Fruit fly (Drosophila melanogaster) whole organism, embryonic: Measurements from ENCODE around the gene CG46318.

Experiments
- Ada2b ChIP-seq: fragments of 200-800 bp; sonication (Bioruptor generic); IDR thresholded peaks from 2 replicates; pipeline ENCODE4 v1.3.6; 2022; ENCODE audit warnings: missing biosample characterization, missing genetic modification characterization
- Antp ChIP-seq: fragments of 200-800 bp; sonication (Bioruptor generic); optimal IDR thresholded peaks from 3 replicates; lab custom pipeline; 2016; ENCODE audit warnings: missing biosample characterization, missing genetic modification characterization
- B-H2 ChIP-seq: fragments of 200-800 bp; sonication (Bioruptor generic); optimal IDR thresholded peaks from 2 replicates; lab custom pipeline; 2018; ENCODE audit warnings: missing biosample characterization, mild to moderate bottlenecking, missing genetic modification characterization
- BtbVII ChIP-seq: fragments of 200-800 bp; sonication (Bioruptor generic); optimal IDR thresholded peaks from 3 replicates; lab custom pipeline; 2017; ENCODE audit warnings: missing biosample characterization, mild to moderate bottlenecking, missing genetic modification characterization
- CG10267 ChIP-seq: fragments of 200-800 bp; sonication (Bioruptor generic); optimal IDR thresholded peaks from 2 replicates; lab custom pipeline; 2018; ENCODE audit warnings: missing biosample characterization, mild to moderate bottlenecking, missing genetic modification characterization, moderate library complexity
- CG10274 ChIP-seq: fragments of 200-800 bp; sonication (Bioruptor generic); optimal IDR thresholded peaks from 3 replicates; lab custom pipeline; 2017; ENCODE audit warnings: missing biosample characterization, mild to moderate bottlenecking, missing genetic modification characterization
- CG11085 ChIP-seq: fragments of 200-800 bp; sonication (Bioruptor generic); IDR thresholded peaks from 2 replicates; pipeline ENCODE4 v1.3.6; 2022; ENCODE audit warnings: missing biosample characterization, missing genetic modification characterization
- CG14860 ChIP-seq: fragments of 200-800 bp; sonication (Bioruptor generic); IDR thresholded peaks from 3 replicates; pipeline ENCODE4 v1.3.6; 2022; ENCODE audit warnings: missing biosample characterization, missing genetic modification characterization; ENCODE audit not compliant: partially characterized antibody
- CG15011 ChIP-seq: fragments of 200-800 bp; sonication (Bioruptor generic); optimal IDR thresholded peaks from 3 replicates; lab custom pipeline; 2018; ENCODE audit warnings: missing biosample characterization, mild to moderate bottlenecking, missing genetic modification characterization
- CG1647 ChIP-seq: fragments of 200-800 bp; sonication (Bioruptor generic); optimal IDR thresholded peaks from 3 replicates; lab custom pipeline; 2016; ENCODE audit warnings: missing biosample characterization, missing genetic modification characterization
- CG16779 ChIP-seq: fragments of 200-800 bp; sonication (Bioruptor generic); IDR thresholded peaks from 2 replicates; pipeline ENCODE4 v1.3.6; 2022; ENCODE audit warnings: missing biosample characterization, missing genetic modification characterization
- CG17186 ChIP-seq: fragments of 200-800 bp; sonication (Bioruptor generic); optimal IDR thresholded peaks from 3 replicates; lab custom pipeline; 2017; ENCODE audit warnings: missing biosample characterization, missing genetic modification reagents, missing genetic modification characterization
- CG17328 ChIP-seq: fragments of 200-800 bp; sonication (Bioruptor generic); IDR thresholded peaks from 2 replicates; pipeline ENCODE4 v1.3.6; 2022; ENCODE audit warnings: missing biosample characterization, missing genetic modification characterization
- CG17359 ChIP-seq: fragments of 200-800 bp; sonication (Bioruptor generic); optimal IDR thresholded peaks from 3 replicates; lab custom pipeline; 2018; ENCODE audit warnings: missing biosample characterization, mild to moderate bottlenecking, missing genetic modification characterization, moderate library complexity
- CG17385 ChIP-seq: fragments of 200-800 bp; sonication (Bioruptor generic); optimal IDR thresholded peaks from 3 replicates; lab custom pipeline; 2018; ENCODE audit warnings: missing biosample characterization, mild to moderate bottlenecking, missing genetic modification characterization
- CG18619 ChIP-seq: fragments of 200-800 bp; sonication (Bioruptor generic); optimal IDR thresholded peaks from 3 replicates; lab custom pipeline; 2017; ENCODE audit warnings: missing biosample characterization, mild to moderate bottlenecking, missing genetic modification characterization
- CG30020 ChIP-seq: fragments of 200-800 bp; optimal IDR thresholded peaks from 2 replicates; lab custom pipeline; 2019; ENCODE audit warnings: missing biosample characterization, mild to moderate bottlenecking, missing genetic modification characterization, moderate library complexity
- CG30403 ChIP-seq: fragments of 200-800 bp; sonication (Bioruptor generic); optimal IDR thresholded peaks from 3 replicates; lab custom pipeline; 2016; ENCODE audit warnings: missing biosample characterization, missing genetic modification characterization
- CG3726 ChIP-seq: fragments of 200-800 bp; sonication (Bioruptor generic); IDR thresholded peaks from 3 replicates; pipeline ENCODE4, ENCODE4 v1.3.6; 2022; ENCODE audit warnings: missing biosample characterization, missing genetic modification characterization
- CG3995 ChIP-seq: fragments of 200-800 bp; sonication (Bioruptor generic); optimal IDR thresholded peaks from 3 replicates; lab custom pipeline; 2016; ENCODE audit warnings: missing biosample characterization, missing genetic modification characterization
- CG4707 ChIP-seq: fragments of 200-800 bp; sonication (Bioruptor generic); optimal IDR thresholded peaks from 2 replicates; lab custom pipeline; 2018; ENCODE audit warnings: missing biosample characterization, mild to moderate bottlenecking, missing genetic modification characterization, moderate library complexity
- CG4730 ChIP-seq: fragments of 200-800 bp; sonication (Bioruptor generic); IDR thresholded peaks from 2 replicates; pipeline ENCODE4 v1.3.6; 2022; ENCODE audit warnings: missing biosample characterization, missing genetic modification characterization
- CG5245 ChIP-seq: fragments of 200-800 bp; sonication (Bioruptor generic); optimal IDR thresholded peaks from 3 replicates; lab custom pipeline; 2016; ENCODE audit warnings: missing biosample characterization, missing genetic modification characterization
- CG7987 ChIP-seq: fragments of 200-800 bp; sonication (Bioruptor generic); optimal IDR thresholded peaks from 2 replicates; lab custom pipeline; 2018; ENCODE audit warnings: missing biosample characterization, mild to moderate bottlenecking, missing genetic modification characterization, moderate library complexity
- CG8290 ChIP-seq, 3 experiments: fragments of 200-800 bp; sonication (Bioruptor generic); optimal IDR thresholded peaks; 2 replicates each; lab custom pipeline; 2016 to 2019; ENCODE audit warnings: missing biosample characterization in 3 of 3, missing genetic modification characterization in 3 of 3, mild to moderate bottlenecking in 2 of 3, moderate library complexity in 1 of 3
- CG8359 ChIP-seq: fragments of 200-800 bp; sonication (Bioruptor generic); optimal IDR thresholded peaks from 2 replicates; lab custom pipeline; 2017; ENCODE audit warnings: missing biosample characterization, mild to moderate bottlenecking, missing genetic modification characterization, borderline replicate concordance
- Dek ChIP-seq: fragments of 200-800 bp; sonication (Bioruptor generic); optimal IDR thresholded peaks from 3 replicates; lab custom pipeline; 2019; ENCODE audit warnings: missing biosample characterization, mild to moderate bottlenecking, missing genetic modification characterization, moderate library complexity
- Dfd ChIP-seq, 2 experiments: fragments of >200 bp; optimal IDR thresholded peaks; 2 replicates each; lab custom pipeline; 2017; ENCODE audit warnings: missing biosample characterization in 2 of 2, missing genetic modification characterization in 2 of 2
- Doc3 ChIP-seq: fragments of 200-800 bp; sonication (Bioruptor generic); IDR thresholded peaks from 3 replicates; pipeline ENCODE4 v1.3.6; 2022; ENCODE audit warnings: missing biosample characterization, missing genetic modification characterization; ENCODE audit not compliant: partially characterized antibody
- ERR ChIP-seq: fragments of 200-800 bp; sonication (Bioruptor generic); optimal IDR thresholded peaks from 2 replicates; lab custom pipeline; 2016; ENCODE audit warnings: missing biosample characterization, missing genetic modification characterization
- Max ChIP-seq: fragments of 200-800 bp; sonication (Bioruptor generic); optimal IDR thresholded peaks from 2 replicates; lab custom pipeline; 2016; ENCODE audit warnings: missing biosample characterization, mild to moderate bottlenecking, missing genetic modification characterization
- PHDP ChIP-seq: fragments of 200-800 bp; sonication (Bioruptor generic); optimal IDR thresholded peaks from 3 replicates; lab custom pipeline; 2018; ENCODE audit warnings: missing biosample characterization, mild to moderate bottlenecking, missing genetic modification characterization, moderate library complexity
- Poxn ChIP-seq: fragments of 200-800 bp; sonication (Bioruptor generic); IDR thresholded peaks from 2 replicates; pipeline ENCODE4 v1.3.6; 2022; ENCODE audit warnings: missing biosample characterization, missing genetic modification characterization
- Sry-δ ChIP-seq: fragments of 200-800 bp; sonication (Bioruptor generic); optimal IDR thresholded peaks from 2 replicates; lab custom pipeline; 2016; ENCODE audit warnings: missing biosample characterization, missing genetic modification characterization
- ara ChIP-seq: fragments of 200-800 bp; sonication (Bioruptor generic); IDR thresholded peaks from 2 replicates; pipeline ENCODE4 v1.3.6; 2022; ENCODE audit warnings: missing biosample characterization, missing genetic modification characterization
- bcd ChIP-seq: fragments of 200-800 bp; sonication (Bioruptor generic); optimal IDR thresholded peaks from 2 replicates; lab custom pipeline; 2017; ENCODE audit warnings: missing biosample characterization, mild to moderate bottlenecking, missing genetic modification characterization
- bsh ChIP-seq, 2 experiments: fragments of 200-800 bp; sonication (Bioruptor generic); optimal IDR thresholded peaks; 2 replicates each; lab custom pipeline; 2017 to 2018; ENCODE audit warnings: mild to moderate bottlenecking in 2 of 2, missing biosample characterization in 2 of 2, missing genetic modification characterization in 2 of 2, moderate library complexity in 1 of 2
- chn ChIP-seq: fragments of 200-800 bp; sonication (Bioruptor generic); optimal IDR thresholded peaks from 2 replicates; lab custom pipeline; 2016; ENCODE audit warnings: missing biosample characterization, missing genetic modification characterization
- ci ChIP-seq: fragments of 200-800 bp; sonication (Bioruptor generic); IDR thresholded peaks from 3 replicates; pipeline ENCODE4 v1.3.6; 2022; ENCODE audit warnings: missing biosample characterization, missing genetic modification characterization
- danr ChIP-seq: fragments of 200-800 bp; sonication (Bioruptor generic); IDR thresholded peaks from 2 replicates; pipeline ENCODE4 v1.3.6; 2022; ENCODE audit warnings: missing biosample characterization, missing genetic modification characterization
- dpn ChIP-seq, 2 experiments: fragments of 200-800 bp; sonication (Bioruptor generic); optimal IDR thresholded peaks; 3 replicates each; lab custom pipeline; 2016; ENCODE audit warnings: missing biosample characterization in 2 of 2, missing genetic modification characterization in 2 of 2
- gcm2 ChIP-seq: fragments of 200-800 bp; sonication (Bioruptor generic); optimal IDR thresholded peaks from 2 replicates; lab custom pipeline; 2016; ENCODE audit warnings: missing biosample characterization, missing genetic modification characterization
- h ChIP-seq: fragments of >200 bp; optimal IDR thresholded peaks from 2 replicates; lab custom pipeline; 2017
- ham ChIP-seq: fragments of 200-800 bp; sonication (Bioruptor generic); IDR thresholded peaks from 2 replicates; pipeline ENCODE4 v1.3.6; 2022; ENCODE audit warnings: missing biosample characterization, missing genetic modification characterization
- hth ChIP-seq: fragments of >200 bp; optimal IDR thresholded peaks from 2 replicates; lab custom pipeline; 2017; ENCODE audit warnings: inconsistent platforms
- ken ChIP-seq: fragments of 200-800 bp; sonication (Bioruptor generic); IDR thresholded peaks from 3 replicates; pipeline ENCODE4 v1.3.6; 2022; ENCODE audit warnings: missing biosample characterization, missing genetic modification characterization
- lab ChIP-seq: fragments of 200-800 bp; sonication (Bioruptor generic); optimal IDR thresholded peaks from 3 replicates; lab custom pipeline; 2017; ENCODE audit warnings: missing biosample characterization, missing genetic modification characterization, mild to moderate bottlenecking, moderate library complexity, missing genetic modification reagents
- nmo ChIP-seq: fragments of 200-800 bp; sonication (Bioruptor generic); optimal IDR thresholded peaks from 2 replicates; lab custom pipeline; 2018; ENCODE audit warnings: missing biosample characterization, mild to moderate bottlenecking, missing genetic modification characterization, moderate library complexity
- sens-2 ChIP-seq: fragments of 200-800 bp; sonication (Bioruptor generic); IDR thresholded peaks from 2 replicates; pipeline ENCODE4 v1.3.6; 2022; ENCODE audit warnings: missing biosample characterization, missing genetic modification characterization
- tgo ChIP-seq: fragments of 200-800 bp; sonication (Bioruptor generic); IDR thresholded peaks from 3 replicates; pipeline ENCODE4 v1.3.6; 2022; ENCODE audit warnings: missing biosample characterization, missing genetic modification characterization
- twi ChIP-seq: fragments of 200-800 bp; optimal IDR thresholded peaks from 2 replicates; lab custom pipeline; 2019; ENCODE audit warnings: missing biosample characterization, mild to moderate bottlenecking, missing genetic modification characterization, moderate library complexity
- zf30C ChIP-seq: fragments of 200-800 bp; sonication (Bioruptor generic); optimal IDR thresholded peaks from 3 replicates; lab custom pipeline; 2018; ENCODE audit warnings: missing biosample characterization, mild to moderate bottlenecking, missing genetic modification characterization

CG46318 gene

DNA sequence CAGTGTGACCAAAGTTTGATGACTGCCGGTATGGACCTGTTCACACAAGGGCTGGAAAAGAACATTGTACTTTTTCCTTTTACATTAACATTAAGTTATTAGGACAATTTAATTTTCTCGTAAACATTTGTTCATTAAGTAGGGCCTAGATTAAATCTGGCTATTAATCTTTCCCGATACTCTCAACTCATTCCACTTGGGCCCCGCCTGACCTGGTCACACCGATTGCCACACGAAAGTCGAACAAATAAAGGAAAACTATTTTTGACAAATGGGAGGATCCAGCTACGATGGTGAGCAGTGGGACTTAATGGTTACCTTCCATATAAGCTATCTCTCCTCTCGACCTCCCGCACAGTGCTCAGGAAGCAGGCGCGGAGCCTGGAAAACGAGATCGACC, 16.9 kb upstream of the CG46318 start, which contains the start of the genes Cpsf73 and Gos28 (continued):
- TF ChIP-seq danr (GFP tag; lab: Robert Waterston, UW) (no peak), bcd (GFP tag; lab: Kevin White, UChicago) (no peak), CG17328 (GFP tag; lab: Robert Waterston, UW) (0 out of 2 replicates have a peak, but pooled peaks have one; percentile 25), CG18619 (GFP tag; lab: Kevin White, UChicago) (no peak), CG11085 (GFP tag; lab: Robert Waterston, UW) (no peak), zf30C (GFP tag; lab: Kevin White, UChicago) (no peak), CG15011 (GFP tag; lab: Kevin White, UChicago) (no peak), bsh (GFP tag; optimal IDR thresholded peaks at IDR 0.05; lab: Kevin White, UChicago) (peak in 1 of 2 experiments; percentile 1), CG4730 (GFP tag; lab: Robert Waterston, UW) (no peak), CG30403 (GFP tag; lab: Kevin White, UChicago) (peak; percentile 37), CG17186 (GFP tag; lab: Kevin White, UChicago) (peak; percentile 43), ham (GFP tag; lab: Robert Waterston, UW) (no peak), CG3726 (GFP tag; lab: Robert Waterston, UW) (no peak), CG3995 (GFP tag; lab: Kevin White, UChicago) (no peak), Sry-δ (GFP tag; lab: Kevin White, UChicago) (peak; percentile 51), Antp (GFP tag; lab: Kevin White, UChicago) (no peak), CG4707 (no peak), CG10274 (GFP tag; lab: Kevin White, UChicago) (no peak), twi (tag; lab: Kevin White, UChicago) (peak; percentile 3), CG10267 (tag; lab: Kevin White, UChicago) (peak; percentile 54), PHDP (tag; lab: Kevin White, UChicago) (peak; percentile 21), lab (GFP tag; lab: Kevin White, UChicago) (no peak), CG30020 (peak; percentile 87), CG1647 (GFP tag; lab: Kevin White, UChicago) (no peak), CG16779 (GFP tag; lab: Robert Waterston, UW) (no peak), Dfd (GFP tag; optimal IDR thresholded peaks at IDR 0.05; lab: Kevin White, UChicago) (no peak), Doc3 (GFP tag; lab: Robert Waterston, UW) (0 out of 3 replicates have a peak, but pooled peaks have one; percentile 37), chn (no peak), CG7987 (GFP tag; lab: Kevin White, UChicago) (no peak), dpn (GFP tag; optimal IDR thresholded peaks at IDR 0.05; lab: Kevin White, UChicago) (no peak), CG14860 (no peak), B-H2 (GFP tag; lab: Kevin White, UChicago) (no peak), nmo (GFP tag; lab: Kevin White, UChicago) (peak; percentile 69), hth (lab: Kevin White, UChicago) (no peak), sens-2 (GFP tag; lab: Robert Waterston, UW) (no peak), CG8359 (no peak), ERR (GFP tag; lab: Kevin White, UChicago) (peak; percentile 4), CG17385 (GFP tag; lab: Kevin White, UChicago) (peak; percentile 16), h (lab: Kevin White, UChicago) (no peak), Poxn (GFP tag; lab: Robert Waterston, UW) (no peak), gcm2 (GFP tag; lab: Kevin White, UChicago) (no peak), CG17359 (tag; lab: Kevin White, UChicago) (peak; percentile 5), ci (GFP tag; lab: Robert Waterston, UW) (no peak), Max (no peak), CG5245 (GFP tag; lab: Kevin White, UChicago) (no peak), BtbVII (GFP tag; lab: Kevin White, UChicago) (no peak), tgo (no peak), Ada2b (GFP tag; lab: Robert Waterston, UW) (no peak), ara (GFP tag; lab: Robert Waterston, UW) (0 out of 2 replicates have a peak, but pooled peaks have one; percentile 32), ken (GFP tag; lab: Robert Waterston, UW) (no peak), CG8290 (GFP tag; optimal IDR thresholded peaks at IDR 0.05; lab: Kevin White, UChicago) (no peak), CG8290 (tag; optimal IDR thresholded peaks at IDR 0.05; lab: Kevin White, UChicago) (no peak), Dek (no peak)
